Fruit fly (Drosophila melanogaster): Measurements from ENCODE around the gene CG33768.

- no peak for TF ChIP-seq CG10669 (GFP tag; optimal IDR thresholded peaks at IDR 0.05)
- no peak for TF ChIP-seq CG32006 (GFP tag; optimal IDR thresholded peaks at IDR 0.05)
- TF ChIP-seq eg (GFP tag; IDR thresholded peaks at IDR 0.05): no peak
- TF ChIP-seq fkh (GFP tag; optimal IDR thresholded peaks at IDR 0.05): no peak
- no peak for TF ChIP-seq Sox102F (GFP tag; optimal IDR thresholded peaks at IDR 0.05)
- TF ChIP-seq CG10631 (GFP tag; optimal IDR thresholded peaks at IDR 0.05): no peak
- TF ChIP-seq Ets21C (GFP tag; optimal IDR thresholded peaks at IDR 0.05): no peak
- TF ChIP-seq fd59A (GFP tag; optimal IDR thresholded peaks at IDR 0.05): no peak
- TF ChIP-seq Eip93F (GFP tag; optimal IDR thresholded peaks at IDR 0.05): no peak
- TF ChIP-seq Lpt (GFP tag; optimal IDR thresholded peaks at IDR 0.05): no peak
These were observed 1.4 kb downstream of the CG33768 start, which contains the start of gene CG33770 for dm6 chr3L:22648372-22648771.

Measured in whole organism, prepupa.